Fruit fly (Drosophila melanogaster) whole organism, embryonic: ENCODE measurements around the gene mbm.

Experiments used
- CG3281 ChIP-seq: fragments of 200-800 bp; sonication (Bioruptor generic); optimal IDR thresholded peaks from 3 replicates; lab custom pipeline; 2017; ENCODE audit warnings: missing biosample characterization, mild to moderate bottlenecking, missing genetic modification characterization
- CG4854 ChIP-seq: fragments of 200-800 bp; sonication (Bioruptor generic); optimal IDR thresholded peaks from 2 replicates; lab custom pipeline; 2016; ENCODE audit warnings: missing biosample characterization, missing genetic modification characterization, inconsistent platforms
- YL-1 ChIP-seq: fragments of 200-800 bp; sonication (Bioruptor generic); optimal IDR thresholded peaks from 3 replicates; lab custom pipeline; 2017; ENCODE audit warnings: missing biosample characterization, mild to moderate bottlenecking, missing genetic modification characterization
- exex ChIP-seq: fragments of 200-800 bp; sonication (Bioruptor generic); optimal IDR thresholded peaks from 4 replicates; lab custom pipeline; 2018; ENCODE audit warnings: missing biosample characterization, mild to moderate bottlenecking, missing genetic modification characterization, moderate library complexity
- gce ChIP-seq: fragments of 200-800 bp; sonication (Bioruptor generic); IDR thresholded peaks from 3 replicates; pipeline ENCODE4 v1.3.6; 2022; ENCODE audit warnings: missing biosample characterization, missing genetic modification characterization
- hth ChIP-seq: fragments of >200 bp; optimal IDR thresholded peaks from 2 replicates; lab custom pipeline; 2017; ENCODE audit warnings: inconsistent platforms
- luna ChIP-seq: fragments of 200-800 bp; sonication (Bioruptor generic); optimal IDR thresholded peaks from 2 replicates; lab custom pipeline; 2016; ENCODE audit warnings: missing biosample characterization, missing genetic modification characterization
- oc ChIP-seq: fragments of 200-800 bp; sonication (Bioruptor generic); optimal IDR thresholded peaks from 2 replicates; lab custom pipeline; 2018; ENCODE audit warnings: missing biosample characterization, mild to moderate bottlenecking, missing genetic modification characterization, moderate library complexity
- vfl ChIP-seq: fragments of 200-800 bp; sonication (Bioruptor generic); optimal IDR thresholded peaks from 2 replicates; lab custom pipeline; 2016; ENCODE audit warnings: missing biosample characterization, missing genetic modification characterization
- zen2 ChIP-seq: fragments of 200-800 bp; sonication (Bioruptor generic); IDR thresholded peaks from 3 replicates; pipeline ENCODE4 v1.3.6; 2022; ENCODE audit warnings: missing biosample characterization, missing genetic modification characterization; ENCODE audit not compliant: partially characterized antibody

- TF ChIP-seq luna (GFP tag; lab: Kevin White, UChicago): no peak
- TF ChIP-seq exex (tag; lab: Kevin White, UChicago): peak; percentile 5
- no peak for TF ChIP-seq oc (tag; lab: Kevin White, UChicago)
- TF ChIP-seq gce (GFP tag; lab: Robert Waterston, UW): no peak
- no peak for TF ChIP-seq CG3281
- no peak for TF ChIP-seq CG4854 (GFP tag; lab: Kevin White, UChicago)
- no peak for TF ChIP-seq vfl (GFP tag; lab: Kevin White, UChicago)
- no peak for TF ChIP-seq YL-1
- no peak for TF ChIP-seq hth (lab: Kevin White, UChicago)
- TF ChIP-seq zen2 (GFP tag; lab: Robert Waterston, UW): no peak
These were observed 26.5 kb upstream of the mbm start for dm6 chr2L:300006-300405.
